Worm (Caenorhabditis elegans): ENCODE measurements around the gene fbxb-25.

DNA sequence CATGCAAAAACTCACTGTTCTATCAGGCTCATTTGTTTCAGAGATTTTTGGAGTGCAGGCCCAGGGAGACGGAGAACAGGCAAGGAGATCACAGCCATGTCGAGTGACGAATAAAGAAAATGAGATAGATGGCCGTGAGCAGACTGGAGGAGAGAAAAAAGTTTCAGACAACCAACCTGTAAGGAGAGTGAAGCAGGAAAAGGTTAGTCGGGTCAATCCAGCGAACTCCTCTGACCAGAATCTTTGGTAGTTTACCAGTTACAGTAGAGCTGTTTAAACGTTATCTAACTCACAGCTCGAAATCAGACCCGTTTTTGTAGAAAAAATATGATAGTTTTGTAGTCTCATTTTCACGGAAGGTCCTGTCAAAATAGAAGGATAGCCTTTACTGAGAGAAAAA is 35.1 kb upstream of the fbxb-25 start, which contains the start of gene fbxb-21:
- no peak for TF ChIP-seq ets-4 (GFP tag; optimal IDR thresholded peaks at IDR 0.05)
- no peak for TF ChIP-seq ztf-22 (GFP tag; optimal IDR thresholded peaks at IDR 0.05)
- no peak for TF ChIP-seq ceh-27 (GFP tag; optimal IDR thresholded peaks at IDR 0.05)
- TF ChIP-seq unc-62 (GFP tag; optimal IDR thresholded peaks at IDR 0.05), result no peak
- TF ChIP-seq dox-1 (GFP tag; IDR thresholded peaks at IDR 0.05), result no peak
- no peak for TF ChIP-seq let-526 (GFP tag; IDR thresholded peaks at IDR 0.05)
- TF ChIP-seq efl-1 (GFP tag; optimal IDR thresholded peaks at IDR 0.05), result no peak
